Fruit fly (Drosophila melanogaster) whole organism, embryonic: ENCODE data around the gene Lsp2.

Experiments
- Ada2b ChIP-seq: fragments of 200-800 bp; sonication (Bioruptor generic); IDR thresholded peaks from 2 replicates; pipeline ENCODE4 v1.3.6; 2022; ENCODE audit warnings: missing biosample characterization, missing genetic modification characterization
- Antp ChIP-seq: fragments of 200-800 bp; sonication (Bioruptor generic); optimal IDR thresholded peaks from 3 replicates; lab custom pipeline; 2016; ENCODE audit warnings: missing biosample characterization, missing genetic modification characterization
- CG10147 ChIP-seq: fragments of 200-800 bp; sonication (Bioruptor generic); optimal IDR thresholded peaks from 2 replicates; lab custom pipeline; 2019; ENCODE audit warnings: missing biosample characterization, mild to moderate bottlenecking, missing genetic modification characterization, moderate library complexity
- CG10543 ChIP-seq: fragments of 200-800 bp; sonication (Bioruptor generic); optimal IDR thresholded peaks from 3 replicates; lab custom pipeline; 2017; ENCODE audit warnings: missing biosample characterization, mild to moderate bottlenecking, missing genetic modification characterization, moderate library complexity
- CG10959 ChIP-seq: fragments of 200-800 bp; sonication (Bioruptor generic); IDR thresholded peaks from 2 replicates; pipeline ENCODE4 v1.3.6; 2022; ENCODE audit warnings: missing biosample characterization, missing genetic modification characterization
- CG11085 ChIP-seq: fragments of 200-800 bp; sonication (Bioruptor generic); IDR thresholded peaks from 2 replicates; pipeline ENCODE4 v1.3.6; 2022; ENCODE audit warnings: missing biosample characterization, missing genetic modification characterization
- CG15073 ChIP-seq: fragments of 200-800 bp; sonication (Bioruptor generic); optimal IDR thresholded peaks from 2 replicates; lab custom pipeline; 2016; ENCODE audit warnings: missing biosample characterization, missing genetic modification characterization
- CG15269 ChIP-seq: fragments of 200-800 bp; sonication (Bioruptor generic); optimal IDR thresholded peaks from 2 replicates; lab custom pipeline; 2018; ENCODE audit warnings: missing biosample characterization, mild to moderate bottlenecking, missing genetic modification characterization, moderate library complexity
- CG17186 ChIP-seq: fragments of 200-800 bp; sonication (Bioruptor generic); optimal IDR thresholded peaks from 3 replicates; lab custom pipeline; 2017; ENCODE audit warnings: missing biosample characterization, missing genetic modification reagents, missing genetic modification characterization
- CG17361 ChIP-seq: fragments of 200-800 bp; sonication (Bioruptor generic); IDR thresholded peaks from 3 replicates; pipeline ENCODE4 v1.3.6; 2022; ENCODE audit warnings: missing biosample characterization, missing genetic modification characterization
- CG2678 ChIP-seq: fragments of 200-800 bp; sonication (Bioruptor generic); optimal IDR thresholded peaks from 3 replicates; lab custom pipeline; 2019; ENCODE audit warnings: missing biosample characterization, mild to moderate bottlenecking, missing genetic modification characterization, moderate library complexity
- CG30403 ChIP-seq: fragments of 200-800 bp; sonication (Bioruptor generic); optimal IDR thresholded peaks from 3 replicates; lab custom pipeline; 2016; ENCODE audit warnings: missing biosample characterization, missing genetic modification characterization
- CG30431 ChIP-seq: fragments of 200-800 bp; sonication (Bioruptor generic); optimal IDR thresholded peaks from 2 replicates; lab custom pipeline; 2017; ENCODE audit warnings: missing biosample characterization, missing genetic modification characterization
- CG31224 ChIP-seq: fragments of 200-800 bp; sonication (Bioruptor generic); IDR thresholded peaks from 2 replicates; pipeline ENCODE4 v1.3.6; 2022; ENCODE audit warnings: missing biosample characterization, missing genetic modification characterization
- CG34224 ChIP-seq: fragments of 200-800 bp; sonication (Bioruptor generic); IDR thresholded peaks from 3 replicates; pipeline ENCODE4 v1.3.6; 2022; ENCODE audit warnings: missing biosample characterization, missing genetic modification characterization; ENCODE audit not compliant: partially characterized antibody
- CG4617 ChIP-seq: fragments of 200-800 bp; sonication (Bioruptor generic); optimal IDR thresholded peaks from 3 replicates; lab custom pipeline; 2016; ENCODE audit warnings: missing biosample characterization, missing genetic modification characterization, borderline replicate concordance
- CG5180 ChIP-seq: fragments of 200-800 bp; sonication (Bioruptor generic); optimal IDR thresholded peaks from 3 replicates; lab custom pipeline; 2017; ENCODE audit warnings: missing biosample characterization, missing genetic modification characterization, mild to moderate bottlenecking, moderate library complexity, missing genetic modification reagents
- CG7987 ChIP-seq: fragments of 200-800 bp; sonication (Bioruptor generic); optimal IDR thresholded peaks from 2 replicates; lab custom pipeline; 2018; ENCODE audit warnings: missing biosample characterization, mild to moderate bottlenecking, missing genetic modification characterization, moderate library complexity
- CkIIα-i1 ChIP-seq: fragments of 200-800 bp; sonication (Bioruptor generic); IDR thresholded peaks from 2 replicates; pipeline ENCODE4 v1.3.6; 2022; ENCODE audit warnings: missing biosample characterization, missing genetic modification characterization
- Dfd ChIP-seq, 2 experiments: fragments of >200 bp; optimal IDR thresholded peaks; 2 replicates each; lab custom pipeline; 2017; ENCODE audit warnings: missing biosample characterization in 2 of 2, missing genetic modification characterization in 2 of 2
- GATAe ChIP-seq: fragments of 200-800 bp; sonication (Bioruptor generic); conservative IDR thresholded peaks from 2 replicates; pipeline ENCODE4 v1.3.6; 2022; ENCODE audit warnings: missing biosample characterization, missing genetic modification characterization
- Gug ChIP-seq: fragments of 200-800 bp; sonication (Bioruptor generic); IDR thresholded peaks from 4 replicates; pipeline ENCODE4 v1.3.6; 2022; ENCODE audit warnings: missing biosample characterization, missing genetic modification characterization
- Med ChIP-seq: fragments of 200-800 bp; sonication (Bioruptor generic); peaks from one replicate; lab custom pipeline; 2016; ENCODE audit warnings: missing biosample characterization, missing genetic modification characterization, mild to moderate bottlenecking, inconsistent platforms, moderate library complexity
- NFAT ChIP-seq: fragments of 200-800 bp; sonication (Bioruptor generic); IDR thresholded peaks from 2 replicates; pipeline ENCODE4 v1.3.6; 2022; ENCODE audit warnings: missing biosample characterization, missing genetic modification characterization
- Oaz ChIP-seq: fragments of 200-800 bp; sonication (Bioruptor generic); IDR thresholded peaks from 2 replicates; pipeline ENCODE4 v1.3.6; 2022; ENCODE audit warnings: missing biosample characterization, missing genetic modification characterization
- ash1 ChIP-seq: fragments of 200-800 bp; sonication (Bioruptor generic); optimal IDR thresholded peaks from 2 replicates; lab custom pipeline; 2018; ENCODE audit warnings: missing biosample characterization, mild to moderate bottlenecking, missing genetic modification characterization
- bcd ChIP-seq: fragments of 200-800 bp; sonication (Bioruptor generic); optimal IDR thresholded peaks from 2 replicates; lab custom pipeline; 2017; ENCODE audit warnings: missing biosample characterization, mild to moderate bottlenecking, missing genetic modification characterization
- bowl ChIP-seq: fragments of 200-800 bp; sonication (Bioruptor generic); IDR thresholded peaks from 2 replicates; pipeline ENCODE4 v1.3.6; 2022; ENCODE audit warnings: missing biosample characterization, missing genetic modification characterization
- cato ChIP-seq: fragments of 200-800 bp; sonication (Bioruptor generic); optimal IDR thresholded peaks from 2 replicates; lab custom pipeline; 2016; ENCODE audit warnings: missing biosample characterization, missing genetic modification characterization, borderline replicate concordance
- chinmo ChIP-seq: fragments of 200-800 bp; sonication (Bioruptor generic); IDR thresholded peaks from 4 replicates; pipeline ENCODE4 v1.3.6; 2022; ENCODE audit warnings: missing biosample characterization, missing genetic modification characterization; ENCODE audit not compliant: partially characterized antibody
- chn ChIP-seq: fragments of 200-800 bp; sonication (Bioruptor generic); optimal IDR thresholded peaks from 2 replicates; lab custom pipeline; 2016; ENCODE audit warnings: missing biosample characterization, missing genetic modification characterization
- dysf ChIP-seq: fragments of 200-800 bp; sonication (Bioruptor generic); IDR thresholded peaks from 3 replicates; pipeline ENCODE4 v1.3.6; 2022; ENCODE audit warnings: missing biosample characterization, missing genetic modification characterization
- gsb ChIP-seq: fragments of 200-800 bp; sonication (Bioruptor generic); IDR thresholded peaks from 2 replicates; pipeline ENCODE4 v1.3.6; 2022; ENCODE audit warnings: missing biosample characterization, missing genetic modification characterization
- hth ChIP-seq: fragments of >200 bp; optimal IDR thresholded peaks from 2 replicates; lab custom pipeline; 2017; ENCODE audit warnings: inconsistent platforms
- jumu ChIP-seq: fragments of 200-800 bp; sonication (Bioruptor generic); optimal IDR thresholded peaks from 3 replicates; lab custom pipeline; 2016; ENCODE audit warnings: missing biosample characterization, missing genetic modification characterization
- lilli ChIP-seq: fragments of 200-800 bp; sonication (Bioruptor generic); optimal IDR thresholded peaks from 3 replicates; lab custom pipeline; 2016; ENCODE audit warnings: missing biosample characterization, missing genetic modification characterization
- lmd ChIP-seq: fragments of 200-800 bp; sonication (Bioruptor generic); IDR thresholded peaks from 2 replicates; pipeline ENCODE4 v1.3.6; 2022; ENCODE audit warnings: missing biosample characterization, missing genetic modification characterization
- lola ChIP-seq, 3 experiments: fragments of >200 bp in 2 of 3; fragments of 200-800 bp in 1 of 3; sonication (Bioruptor generic) in 1 of 3; optimal IDR thresholded peaks; 2 replicates each; lab custom pipeline; 2017 to 2019; ENCODE audit warnings: missing biosample characterization in 3 of 3, missing genetic modification characterization in 3 of 3, mild to moderate bottlenecking in 1 of 3, moderate library complexity in 1 of 3
- mam ChIP-seq: fragments of 200-800 bp; sonication (Bioruptor generic); optimal IDR thresholded peaks from 3 replicates; lab custom pipeline; 2016; ENCODE audit warnings: missing biosample characterization, missing genetic modification characterization
- mld ChIP-seq: fragments of 200-800 bp; sonication (Bioruptor generic); IDR thresholded peaks from 3 replicates; pipeline ENCODE4 v1.3.6; 2022; ENCODE audit warnings: missing biosample characterization, missing genetic modification characterization; ENCODE audit not compliant: partially characterized antibody
- nerfin-2 ChIP-seq: fragments of 200-800 bp; sonication (Bioruptor generic); IDR thresholded peaks from 2 replicates; pipeline ENCODE4 v1.3.6; 2022; ENCODE audit warnings: missing biosample characterization, missing genetic modification characterization; ENCODE audit not compliant: partially characterized antibody
- nom ChIP-seq: fragments of 200-800 bp; sonication (Bioruptor generic); optimal IDR thresholded peaks from 2 replicates; lab custom pipeline; 2017; ENCODE audit warnings: missing biosample characterization, missing genetic modification characterization, mild to moderate bottlenecking, moderate library complexity, missing genetic modification reagents
- pho ChIP-seq: fragments of 200-800 bp; sonication (Bioruptor generic); optimal IDR thresholded peaks from 2 replicates; lab custom pipeline; 2016; ENCODE audit warnings: missing biosample characterization, missing genetic modification characterization
- pros ChIP-seq: fragments of 200-800 bp; sonication (Bioruptor generic); optimal IDR thresholded peaks from 3 replicates; lab custom pipeline; 2019; ENCODE audit warnings: missing biosample characterization, mild to moderate bottlenecking, missing genetic modification characterization, moderate library complexity
- pzg ChIP-seq: fragments of 200-800 bp; sonication (Bioruptor generic); optimal IDR thresholded peaks from 3 replicates; lab custom pipeline; 2018; ENCODE audit warnings: missing biosample characterization, mild to moderate bottlenecking, missing genetic modification characterization, moderate library complexity
- ro ChIP-seq: fragments of 200-800 bp; sonication (Bioruptor generic); IDR thresholded peaks from 2 replicates; pipeline ENCODE4 v1.3.6; 2022; ENCODE audit warnings: missing biosample characterization, missing genetic modification characterization
- seq ChIP-seq: fragments of 200-800 bp; sonication (Bioruptor generic); IDR thresholded peaks from 2 replicates; pipeline ENCODE4 v1.3.6; 2022; ENCODE audit warnings: missing biosample characterization, missing genetic modification characterization
- sim ChIP-seq: fragments of 200-800 bp; sonication (Bioruptor generic); IDR thresholded peaks from 2 replicates; pipeline ENCODE4 v1.3.6; 2022; ENCODE audit warnings: missing biosample characterization, missing genetic modification characterization
- sima ChIP-seq: fragments of 200-800 bp; sonication (Bioruptor generic); optimal IDR thresholded peaks from 2 replicates; lab custom pipeline; 2016; ENCODE audit warnings: missing biosample characterization, missing genetic modification characterization
- ssp ChIP-seq: fragments of 200-800 bp; sonication (Bioruptor generic); IDR thresholded peaks from 2 replicates; pipeline ENCODE4 v1.3.6; 2022; ENCODE audit warnings: missing biosample characterization, missing genetic modification characterization
- zfh1 ChIP-seq: fragments of 200-800 bp; sonication (Bioruptor generic); IDR thresholded peaks from 3 replicates; pipeline ENCODE4 v1.3.6; 2022; ENCODE audit warnings: missing biosample characterization, missing genetic modification characterization

The Lsp2 gene

DNA sequence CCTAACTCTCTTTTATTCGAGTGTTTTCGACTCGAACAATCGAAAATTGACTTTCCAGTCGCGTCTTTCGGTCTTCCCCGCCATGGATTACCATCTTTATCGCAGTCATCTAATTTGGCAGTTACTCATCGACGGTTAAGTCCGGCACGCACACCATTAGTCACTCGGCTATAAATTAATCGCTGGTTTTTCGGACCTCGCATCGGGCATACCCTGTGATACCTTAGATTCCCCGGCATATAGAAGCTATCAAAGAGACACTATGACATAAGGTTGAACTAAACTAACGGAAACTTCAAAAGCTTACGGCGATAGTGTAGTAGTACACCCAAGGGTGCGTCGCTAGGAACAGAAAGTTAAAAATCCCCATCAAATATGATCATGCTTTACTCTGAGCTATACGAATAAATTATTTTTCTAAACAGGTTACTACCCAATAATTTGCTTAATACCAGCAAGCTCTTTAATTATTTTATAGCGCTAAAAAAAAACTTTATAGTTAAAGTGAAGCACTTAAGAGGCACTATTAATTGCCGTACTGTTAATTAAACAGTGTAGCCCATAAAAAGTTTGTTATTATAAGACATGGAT, 49.7 kb downstream of the Lsp2 start (continued):
- no peak for TF ChIP-seq cato (GFP tag; lab: Kevin White, UChicago)
- peak; percentile 25; the same call in 1 of the 2 replicates for TF ChIP-seq lmd (GFP tag; lab: Robert Waterston, UW)
- TF ChIP-seq lilli (GFP tag; lab: Kevin White, UChicago): no peak
- no peak for TF ChIP-seq CG4617 (GFP tag; lab: Kevin White, UChicago)
- TF ChIP-seq gsb (GFP tag; lab: Robert Waterston, UW): no peak
- TF ChIP-seq jumu (GFP tag; lab: Kevin White, UChicago): no peak
- TF ChIP-seq CG30431 (GFP tag; lab: Kevin White, UChicago): no peak
- peak; percentile 10 for TF ChIP-seq CG2678
- TF ChIP-seq mld: no peak
- 0 out of 2 replicates have a peak, but pooled peaks have one; percentile 11 for TF ChIP-seq Ada2b (GFP tag; lab: Robert Waterston, UW)
- no peak for TF ChIP-seq pzg (GFP tag; lab: Kevin White, UChicago)
- TF ChIP-seq CG11085 (GFP tag; lab: Robert Waterston, UW): no peak
- no peak for TF ChIP-seq sim (GFP tag; lab: Robert Waterston, UW)
- peak; percentile 41; the same call in 1 of the 2 replicates for TF ChIP-seq NFAT
- no peak for TF ChIP-seq CkIIα-i1 (GFP tag; lab: Robert Waterston, UW)
- TF ChIP-seq chinmo: no peak
- peak; percentile 36; the same call in 2 of the 3 replicates for TF ChIP-seq CG17361
- no peak for TF ChIP-seq nerfin-2 (GFP tag; lab: Robert Waterston, UW)
- no peak for TF ChIP-seq Dfd (GFP tag; optimal IDR thresholded peaks at IDR 0.05; lab: Kevin White, UChicago)
- no peak for TF ChIP-seq CG34224 (GFP tag; lab: Robert Waterston, UW)
- TF ChIP-seq CG10543: no peak
- peak; percentile 31; the same call in 1 of the 4 replicates for TF ChIP-seq Gug (GFP tag; lab: Robert Waterston, UW)
- TF ChIP-seq GATAe (GFP tag; lab: Robert Waterston, UW): no peak
- TF ChIP-seq sima (GFP tag; lab: Kevin White, UChicago): no peak
- no peak for TF ChIP-seq pros (GFP tag; lab: Kevin White, UChicago)
- no peak for TF ChIP-seq pho (GFP tag; lab: Kevin White, UChicago)
- TF ChIP-seq CG31224 (GFP tag; lab: Robert Waterston, UW): no peak
- no peak for TF ChIP-seq Antp
- peak; percentile 67 for TF ChIP-seq Med (GFP tag; lab: Kevin White, UChicago)
- TF ChIP-seq CG7987 (GFP tag; lab: Kevin White, UChicago): no peak
- TF ChIP-seq ssp (GFP tag; lab: Robert Waterston, UW): no peak
- peak; percentile 13 for TF ChIP-seq bcd
- TF ChIP-seq seq: no peak
- peak; percentile 4 for TF ChIP-seq mam
- no peak for TF ChIP-seq Oaz (GFP tag; lab: Robert Waterston, UW)
- TF ChIP-seq hth (lab: Kevin White, UChicago): no peak
- TF ChIP-seq CG15073 (GFP tag; lab: Kevin White, UChicago): no peak
- no peak for TF ChIP-seq CG5180 (GFP tag; lab: Kevin White, UChicago)
- TF ChIP-seq CG17186 (GFP tag; lab: Kevin White, UChicago): no peak
- no peak for TF ChIP-seq ash1
- TF ChIP-seq ro (GFP tag; lab: Robert Waterston, UW): no peak
- no peak for TF ChIP-seq CG10959 (GFP tag; lab: Robert Waterston, UW)
- no peak for TF ChIP-seq bowl (GFP tag; lab: Robert Waterston, UW)
- TF ChIP-seq nom: no peak
- peak; percentile 10 for TF ChIP-seq CG15269 (tag; lab: Kevin White, UChicago)
- no peak for TF ChIP-seq lola (GFP tag; optimal IDR thresholded peaks at IDR 0.05; lab: Kevin White, UChicago)
- TF ChIP-seq dysf (GFP tag; lab: Robert Waterston, UW): 0 out of 3 replicates have a peak, but pooled peaks have one; percentile 4
- no peak for TF ChIP-seq CG10147 (GFP tag; lab: Kevin White, UChicago)
- peak; percentile 24; the same call in 1 of the 3 replicates for TF ChIP-seq zfh1
- no peak for TF ChIP-seq chn (GFP tag; lab: Kevin White, UChicago)
- no peak for TF ChIP-seq CG30403
